Fruit fly (Drosophila melanogaster) whole organism, embryonic: ENCODE data around the gene Pka-C3.

Experiments used
- B-H2 ChIP-seq: fragments of 200-800 bp; sonication (Bioruptor generic); optimal IDR thresholded peaks from 2 replicates; lab custom pipeline; 2018; ENCODE audit warnings: missing biosample characterization, mild to moderate bottlenecking, missing genetic modification characterization
- CG17802 ChIP-seq: fragments of 200-800 bp; sonication (Bioruptor generic); optimal IDR thresholded peaks from 2 replicates; lab custom pipeline; 2018; ENCODE audit warnings: missing biosample characterization, mild to moderate bottlenecking, missing genetic modification characterization, moderate library complexity
- CG6683 ChIP-seq: fragments of 200-800 bp; sonication (Bioruptor generic); optimal IDR thresholded peaks from 2 replicates; lab custom pipeline; 2017; ENCODE audit warnings: missing biosample characterization, mild to moderate bottlenecking, missing genetic modification characterization, missing genetic modification reagents
- fd64A ChIP-seq: fragments of 200-800 bp; sonication (Bioruptor generic); optimal IDR thresholded peaks from 3 replicates; lab custom pipeline; 2018; ENCODE audit warnings: missing biosample characterization, mild to moderate bottlenecking, missing genetic modification characterization
- org-1 ChIP-seq: fragments of 200-800 bp; sonication (Bioruptor generic); optimal IDR thresholded peaks from 2 replicates; lab custom pipeline; 2017; ENCODE audit warnings: missing biosample characterization, missing genetic modification characterization
- row ChIP-seq: fragments of 200-800 bp; sonication (Bioruptor generic); IDR thresholded peaks from 3 replicates; pipeline ENCODE4 v1.3.6; 2022; ENCODE audit warnings: missing biosample characterization, missing genetic modification characterization
- slou ChIP-seq: fragments of 200-800 bp; sonication (Bioruptor generic); optimal IDR thresholded peaks from 3 replicates; lab custom pipeline; 2016; ENCODE audit warnings: missing biosample characterization, missing genetic modification characterization
- sr ChIP-seq: fragments of 200-800 bp; sonication (Bioruptor generic); IDR thresholded peaks from 3 replicates; pipeline ENCODE4 v1.3.6; 2022; ENCODE audit warnings: missing biosample characterization, missing genetic modification characterization

DNA sequence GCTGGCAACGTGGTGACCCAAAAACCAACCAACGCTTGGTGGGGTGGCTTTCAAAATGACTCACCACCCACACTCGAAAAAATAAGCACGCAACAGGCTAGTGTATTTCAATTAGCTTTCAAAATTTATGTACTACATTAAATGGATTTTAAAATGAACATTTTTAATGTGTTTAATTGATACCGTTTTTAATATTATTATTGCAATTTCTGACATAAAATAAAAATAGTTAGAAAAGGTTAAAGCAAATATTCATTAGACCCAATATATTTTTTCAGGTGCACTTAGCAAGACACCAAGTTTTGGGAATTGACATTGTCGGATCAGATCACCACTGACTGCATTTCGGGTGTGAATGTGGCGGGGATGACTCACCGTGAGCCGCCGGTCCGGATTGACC, 48.3 kb downstream of the Pka-C3 start:
- no peak for TF ChIP-seq CG6683 (GFP tag; lab: Kevin White, UChicago)
- peak; percentile 58; the same call in 2 of the 3 replicates for TF ChIP-seq row (GFP tag; lab: Robert Waterston, UW)
- TF ChIP-seq slou (GFP tag; lab: Kevin White, UChicago) = no peak
- TF ChIP-seq CG17802 (tag; lab: Kevin White, UChicago) = no peak
- no peak for TF ChIP-seq sr (GFP tag; lab: Robert Waterston, UW)
- TF ChIP-seq B-H2 (GFP tag; lab: Kevin White, UChicago) = no peak
- no peak for TF ChIP-seq fd64A (GFP tag; lab: Kevin White, UChicago)
- TF ChIP-seq org-1 (GFP tag; lab: Kevin White, UChicago) = no peak
